Fruit fly (Drosophila melanogaster): Measurements from ENCODE around the gene Pdp1.

The Pdp1 gene

dm6 chr3L:7866558-7866957 lies 611 bp downstream of the Pdp1 start (continued):
- no peak for TF ChIP-seq Neu2 (GFP tag; optimal IDR thresholded peaks at IDR 0.05; ENCODE audit: borderline replicate concordance)
- TF ChIP-seq CG12071 (GFP tag; optimal IDR thresholded peaks at IDR 0.05) = no peak
- TF ChIP-seq prd (optimal IDR thresholded peaks at IDR 0.05) = no peak
- TF ChIP-seq prd (GFP tag; IDR thresholded peaks at IDR 0.05) = peak; percentile 41; the same call in 1 of the 3 replicates
- peak; percentile 19 for TF ChIP-seq CG10209 (GFP tag; optimal IDR thresholded peaks at IDR 0.05)
- no peak for TF ChIP-seq CG3995 (GFP tag; optimal IDR thresholded peaks at IDR 0.05)
- TF ChIP-seq CG11247 (GFP tag; IDR thresholded peaks at IDR 0.05) = no peak
- peak; percentile 33 for TF ChIP-seq Sox100B (GFP tag; optimal IDR thresholded peaks at IDR 0.05)
- no peak for TF ChIP-seq CG10543 (GFP tag; optimal IDR thresholded peaks at IDR 0.05)
- TF ChIP-seq Atf6 (GFP tag; IDR thresholded peaks at IDR 0.05) = peak; percentile 60
- TF ChIP-seq Dad (GFP tag; optimal IDR thresholded peaks at IDR 0.05) = no peak
- no peak for TF ChIP-seq CkIIα-i1 (GFP tag; IDR thresholded peaks at IDR 0.05)
- TF ChIP-seq Stat92E (GFP tag; optimal IDR thresholded peaks at IDR 0.05) = no peak
- TF ChIP-seq CG14441 (GFP tag; IDR thresholded peaks at IDR 0.05) = no peak
- TF ChIP-seq CG31365 (tag; optimal IDR thresholded peaks at IDR 0.05) = no peak
- no peak for TF ChIP-seq CG10147 (GFP tag; optimal IDR thresholded peaks at IDR 0.05)
- TF ChIP-seq ttk (GFP tag; IDR thresholded peaks at IDR 0.05) = no peak
- no peak for TF ChIP-seq CG10565 (GFP tag; optimal IDR thresholded peaks at IDR 0.05)
- TF ChIP-seq cad (GFP tag; optimal IDR thresholded peaks at IDR 0.05) = no peak
- TF ChIP-seq Optix (GFP tag; IDR thresholded peaks at IDR 0.05) = no peak; the same call in 2 of the 3 replicates
- no peak for TF ChIP-seq slp2 (GFP tag; optimal IDR thresholded peaks at IDR 0.05)
- peak; percentile 18 for TF ChIP-seq Xbp1 (GFP tag; optimal IDR thresholded peaks at IDR 0.05)
- TF ChIP-seq CG9817 (tag; optimal IDR thresholded peaks at IDR 0.05) = no peak
- TF ChIP-seq Sin3A (optimal IDR thresholded peaks at IDR 0.05) = no peak
- no peak for TF ChIP-seq CG5180 (GFP tag; optimal IDR thresholded peaks at IDR 0.05)
- TF ChIP-seq CG33557 (GFP tag; optimal IDR thresholded peaks at IDR 0.05) = no peak
- no peak for TF ChIP-seq CG42726 (GFP tag; IDR thresholded peaks at IDR 0.05; ENCODE audit: partially characterized antibody)
- no peak for TF ChIP-seq so (GFP tag; IDR thresholded peaks at IDR 0.05)
- no peak for TF ChIP-seq psq (GFP tag; optimal IDR thresholded peaks at IDR 0.05)
- TF ChIP-seq CG6854 (GFP tag; optimal IDR thresholded peaks at IDR 0.05) = no peak
- TF ChIP-seq CG30403 (GFP tag; optimal IDR thresholded peaks at IDR 0.05) = peak; percentile 1
- TF ChIP-seq ERR (GFP tag; optimal IDR thresholded peaks at IDR 0.05) = no peak
- TF ChIP-seq Fer3 (tag; optimal IDR thresholded peaks at IDR 0.05) = peak; percentile 57
- no peak for TF ChIP-seq CG14710 (tag; optimal IDR thresholded peaks at IDR 0.05)
- no peak for TF ChIP-seq knrl (GFP tag; IDR thresholded peaks at IDR 0.05; ENCODE audit: partially characterized antibody)
- no peak for TF ChIP-seq yki (optimal IDR thresholded peaks at IDR 0.05)
- peak; percentile 62; the same call in 2 of the 3 replicates for TF ChIP-seq Dbx (GFP tag; IDR thresholded peaks at IDR 0.05)
- TF ChIP-seq rib (GFP tag; IDR thresholded peaks at IDR 0.05) = no peak; the same call in 1 of the 2 replicates
- TF ChIP-seq CG11085 (GFP tag; IDR thresholded peaks at IDR 0.05) = peak; percentile 39
- TF ChIP-seq CG3407 (GFP tag; optimal IDR thresholded peaks at IDR 0.05) = no peak
- no peak for TF ChIP-seq CG9609 (GFP tag; optimal IDR thresholded peaks at IDR 0.05)
- TF ChIP-seq Antp (GFP tag; optimal IDR thresholded peaks at IDR 0.05) = no peak
- TF ChIP-seq twi (tag; optimal IDR thresholded peaks at IDR 0.05) = no peak
- TF ChIP-seq gt (GFP tag; IDR thresholded peaks at IDR 0.05) = no peak
- TF ChIP-seq Poxn (GFP tag; IDR thresholded peaks at IDR 0.05) = no peak
- TF ChIP-seq Ravus (GFP tag; IDR thresholded peaks at IDR 0.05) = no peak
- no peak for TF ChIP-seq CG17361 (GFP tag; IDR thresholded peaks at IDR 0.05)
- no peak for TF ChIP-seq pum (GFP tag; optimal IDR thresholded peaks at IDR 0.05)
- TF ChIP-seq z (GFP tag; IDR thresholded peaks at IDR 0.05) = no peak
- no peak for TF ChIP-seq CG4617 (GFP tag; optimal IDR thresholded peaks at IDR 0.05; ENCODE audit: borderline replicate concordance)
- no peak for TF ChIP-seq Hey (tag; optimal IDR thresholded peaks at IDR 0.05)
- TF ChIP-seq zfh1 (GFP tag; IDR thresholded peaks at IDR 0.05) = no peak
- peak; percentile 15 for TF ChIP-seq caup (GFP tag; optimal IDR thresholded peaks at IDR 0.05; ENCODE audit: severe bottlenecking)
